Fruit fly (Drosophila melanogaster) whole organism: ENCODE results near the gene not.

ENCODE experiments used
- CG8478 ChIP-seq: fragments of >200 bp; optimal IDR thresholded peaks from 2 replicates; lab custom pipeline; 2018; ENCODE audit warnings: inconsistent platforms
- Dll ChIP-seq: fragments of >200 bp; optimal IDR thresholded peaks from 2 replicates; lab custom pipeline; 2017
- EcR ChIP-seq, 2 experiments: fragments of >200 bp; optimal IDR thresholded peaks; 2 replicates each; lab custom pipeline; 2017; ENCODE audit warnings: missing biosample characterization in 2 of 2, missing genetic modification characterization in 2 of 2, missing genetic modification reagents in 2 of 2
- pan ChIP-seq: fragments of >200 bp; optimal IDR thresholded peaks from 2 replicates; lab custom pipeline; 2017
- psq ChIP-seq: fragments of >200 bp; optimal IDR thresholded peaks from 2 replicates; lab custom pipeline; 2017
- usp ChIP-seq: fragments of >200 bp; optimal IDR thresholded peaks from 2 replicates; lab custom pipeline; 2017; ENCODE audit warnings: missing biosample characterization, missing genetic modification characterization, mixed read lengths

dm6 chr3L:18643222-18643621, 21.3 kb upstream of the not start:
- TF ChIP-seq CG8478 (no peak), psq (lab: Kevin White, UChicago) (no peak), pan (no peak), usp (no peak), Dll (lab: Kevin White, UChicago) (no peak), EcR (GFP tag; optimal IDR thresholded peaks at IDR 0.05; lab: Kevin White, UChicago) (no peak)
